Worm (Caenorhabditis elegans) whole organism, young adult: Measurements from ENCODE around the gene C27B7.2.

ENCODE experiments used
- B0261.1 ChIP-seq: sonication (generic microtip); optimal IDR thresholded peaks from 2 replicates; lab custom pipeline; 2016; ENCODE audit warnings: mild to moderate bottlenecking, missing genetic modification characterization, moderate library complexity, missing compliant biosample characterization
- D2030.7 ChIP-seq: fragments of 200-800 bp; sonication (Bioruptor generic); IDR thresholded peaks from 2 replicates; pipeline ENCODE4 v1.3.6; 2022; ENCODE audit warnings: missing genetic modification reagents, missing genetic modification characterization, missing compliant biosample characterization
- F37B4.10 ChIP-seq: fragments of 200-800 bp; sonication (Bioruptor generic); IDR thresholded peaks from 2 replicates; pipeline ENCODE4 v1.3.6; 2022; ENCODE audit warnings: missing genetic modification characterization, missing compliant biosample characterization
- F49E8.2 ChIP-seq: sonication (generic microtip); optimal IDR thresholded peaks from 3 replicates; lab custom pipeline; 2017; ENCODE audit warnings: missing genetic modification characterization, mild to moderate bottlenecking, missing compliant biosample characterization, antibody characterized with exemption, moderate library complexity; ENCODE audit not compliant: insufficient read depth
- F52B5.7 ChIP-seq: sonication (generic microtip); optimal IDR thresholded peaks from 2 replicates; lab custom pipeline; 2016; ENCODE audit warnings: mild to moderate bottlenecking, missing genetic modification characterization, missing compliant biosample characterization
- F57A8.1 ChIP-seq: fragments of 200-800 bp; sonication (Bioruptor generic); optimal IDR thresholded peaks from 2 replicates; lab custom pipeline; 2018; ENCODE audit warnings: mild to moderate bottlenecking, missing genetic modification characterization, moderate library complexity, missing compliant biosample characterization
- F57C9.4 ChIP-seq: sonication (generic microtip); optimal IDR thresholded peaks from 2 replicates; lab custom pipeline; 2017; ENCODE audit warnings: mild to moderate bottlenecking, missing genetic modification characterization, missing compliant biosample characterization
- K12H6.12 ChIP-seq: fragments of 200-800 bp; sonication (Bioruptor generic); optimal IDR thresholded peaks from 2 replicates; lab custom pipeline; 2018; ENCODE audit warnings: mild to moderate bottlenecking, missing genetic modification characterization, missing compliant biosample characterization
- T07F8.4 ChIP-seq: sonication (generic microtip); optimal IDR thresholded peaks from 2 replicates; lab custom pipeline; 2016; ENCODE audit warnings: mild to moderate bottlenecking, missing genetic modification characterization, moderate library complexity, missing compliant biosample characterization
- Y53G8AR.9 ChIP-seq: fragments of 200-800 bp; sonication (Bioruptor generic); conservative IDR thresholded peaks from 2 replicates; pipeline ENCODE4 v1.3.6; 2022; ENCODE audit warnings: missing genetic modification reagents, missing genetic modification characterization, missing compliant biosample characterization
- Y95B8A.8 ChIP-seq: fragments of 200-800 bp; sonication (Bioruptor generic); IDR thresholded peaks from 2 replicates; pipeline ENCODE4 v1.3.6; 2022; ENCODE audit warnings: missing genetic modification reagents, missing genetic modification characterization, missing compliant biosample characterization
- akir-1 ChIP-seq: fragments of 200-800 bp; sonication (Bioruptor generic); optimal IDR thresholded peaks from 2 replicates; lab custom pipeline; 2018; ENCODE audit warnings: mild to moderate bottlenecking, missing genetic modification characterization, moderate library complexity, missing compliant biosample characterization
- aptf-2 ChIP-seq: fragments of 200-800 bp; sonication (Bioruptor generic); conservative IDR thresholded peaks from 2 replicates; pipeline ENCODE4 v1.3.6; 2022; ENCODE audit warnings: missing genetic modification reagents, missing genetic modification characterization, missing compliant biosample characterization
- bed-2 ChIP-seq: fragments of 200-800 bp; sonication (Bioruptor generic); IDR thresholded peaks from 2 replicates; pipeline ENCODE4 v1.3.6; 2022; ENCODE audit warnings: missing genetic modification reagents, missing genetic modification characterization, missing compliant biosample characterization
- ceh-27 ChIP-seq: fragments of 200-800 bp; sonication (Bioruptor generic); optimal IDR thresholded peaks from 2 replicates; lab custom pipeline; 2018; ENCODE audit warnings: mild to moderate bottlenecking, missing genetic modification characterization, moderate library complexity, missing compliant biosample characterization
- chd-7 ChIP-seq: sonication (generic microtip); optimal IDR thresholded peaks from 2 replicates; lab custom pipeline; 2016; ENCODE audit warnings: mild to moderate bottlenecking, missing genetic modification characterization, moderate library complexity, missing compliant biosample characterization
- dpff-1 ChIP-seq: sonication (generic microtip); optimal IDR thresholded peaks from 2 replicates; lab custom pipeline; 2017; ENCODE audit warnings: mild to moderate bottlenecking, missing genetic modification characterization, missing compliant biosample characterization
- ets-4 ChIP-seq: fragments of 200-800 bp; sonication (Bioruptor generic); optimal IDR thresholded peaks from 2 replicates; lab custom pipeline; 2018; ENCODE audit warnings: mild to moderate bottlenecking, missing genetic modification characterization, missing compliant biosample characterization
- hlh-12 ChIP-seq: sonication (generic microtip); optimal IDR thresholded peaks from 2 replicates; lab custom pipeline; 2016; ENCODE audit warnings: missing genetic modification characterization, missing compliant biosample characterization
- hlh-26 ChIP-seq: fragments of 200-800 bp; sonication (Bioruptor generic); conservative IDR thresholded peaks from 2 replicates; pipeline ENCODE4 v1.3.6; 2022; ENCODE audit warnings: missing genetic modification reagents, missing genetic modification characterization, missing compliant biosample characterization
- hmg-1.2 ChIP-seq: fragments of 200-800 bp; sonication (Bioruptor generic); IDR thresholded peaks from 2 replicates; pipeline ENCODE4 v1.3.6; 2022; ENCODE audit warnings: missing genetic modification reagents, missing genetic modification characterization, missing compliant biosample characterization
- hrde-1 ChIP-seq: sonication (generic microtip); optimal IDR thresholded peaks from 2 replicates; lab custom pipeline; 2016; ENCODE audit warnings: missing genetic modification characterization, mild to moderate bottlenecking, missing compliant biosample characterization, moderate library complexity, missing genotype, missing genetic modification reagents, borderline replicate concordance
- lag-1 ChIP-seq: fragments of 200-800 bp; sonication (Bioruptor generic); IDR thresholded peaks from 2 replicates; pipeline ENCODE4 v1.3.6; 2022; ENCODE audit warnings: missing genetic modification reagents, missing genetic modification characterization, missing compliant biosample characterization
- let-526 ChIP-seq: fragments of 200-800 bp; sonication (Bioruptor generic); IDR thresholded peaks from 2 replicates; pipeline ENCODE4 v1.3.6; 2022; ENCODE audit warnings: missing genetic modification reagents, missing genetic modification characterization, missing compliant biosample characterization
- lin-26 ChIP-seq: fragments of 200-800 bp; sonication (Bioruptor generic); IDR thresholded peaks from 2 replicates; pipeline ENCODE4 v1.3.6; 2022; ENCODE audit warnings: missing genetic modification reagents, missing genetic modification characterization, missing compliant biosample characterization
- lin-35 ChIP-seq, 3 experiments: fragments of 150-350 bp in 2 of 3; sonication (generic microtip) in 1 of 3; optimal IDR thresholded peaks; 2 replicates each; lab custom pipeline; 2014 to 2018; ENCODE audit warnings: missing biosample characterization in 3 of 3, missing genetic modification characterization in 3 of 3, missing genetic modification reagents in 3 of 3
- lsl-1 ChIP-seq: fragments of 200-800 bp; sonication (Bioruptor generic); optimal IDR thresholded peaks from 2 replicates; lab custom pipeline; 2018; ENCODE audit warnings: mild to moderate bottlenecking, missing genetic modification characterization, moderate library complexity, missing compliant biosample characterization
- madf-8 ChIP-seq: fragments of 200-800 bp; sonication (Bioruptor generic); conservative IDR thresholded peaks from 2 replicates; pipeline ENCODE4 v1.3.6; 2022; ENCODE audit warnings: missing genetic modification reagents, missing genetic modification characterization, missing compliant biosample characterization
- mcd-1 ChIP-seq: fragments of 200-800 bp; sonication (Bioruptor generic); IDR thresholded peaks from 2 replicates; pipeline ENCODE4 v1.3.6; 2022; ENCODE audit warnings: missing genetic modification reagents, missing genetic modification characterization, missing compliant biosample characterization
- mxl-1 ChIP-seq: sonication (generic microtip); optimal IDR thresholded peaks from 2 replicates; lab custom pipeline; 2016; ENCODE audit warnings: missing genetic modification characterization, missing compliant biosample characterization
- nhr-27 ChIP-seq: fragments of 200-800 bp; sonication (Bioruptor generic); optimal IDR thresholded peaks from 2 replicates; lab custom pipeline; 2018; ENCODE audit warnings: mild to moderate bottlenecking, missing genetic modification characterization, moderate library complexity, missing compliant biosample characterization
- pha-4 ChIP-seq: fragments of 150-350 bp; sonication (generic microtip); optimal IDR thresholded peaks from 2 replicates; lab custom pipeline; 2014; ENCODE audit warnings: missing biosample characterization, missing genetic modification reagents, missing genetic modification characterization
- rcor-1 ChIP-seq: fragments of 200-800 bp; sonication (Bioruptor generic); IDR thresholded peaks from 2 replicates; pipeline ENCODE4 v1.3.6; 2022; ENCODE audit warnings: missing genetic modification reagents, missing genetic modification characterization, missing compliant biosample characterization
- rec-8 ChIP-seq, 2 experiments: sonication (generic microtip); optimal IDR thresholded peaks; 2 replicates each; lab custom pipeline; 2016; ENCODE audit warnings: mild to moderate bottlenecking in 2 of 2, missing genetic modification characterization in 2 of 2, missing genetic modification reagents in 2 of 2, missing genotype in 2 of 2, missing biosample characterization in 1 of 2, missing compliant biosample characterization in 1 of 2, moderate library complexity in 1 of 2
- repo-1 ChIP-seq: sonication (generic microtip); optimal IDR thresholded peaks from 2 replicates; lab custom pipeline; 2017; ENCODE audit warnings: mild to moderate bottlenecking, missing genetic modification characterization, missing compliant biosample characterization
- rpc-1 ChIP-seq, 2 experiments: fragments of 150-350 bp in 1 of 2; sonication (generic microtip) in 1 of 2; optimal IDR thresholded peaks; 2 replicates each; lab custom pipeline; 2014 to 2018; ENCODE audit warnings: missing biosample characterization in 1 of 2, missing genetic modification characterization in 1 of 2, missing genetic modification reagents in 1 of 2, missing genotype in 1 of 2
- sdz-38 ChIP-seq: sonication (generic microtip); optimal IDR thresholded peaks from 2 replicates; lab custom pipeline; 2016; ENCODE audit warnings: missing genotype, missing genetic modification characterization, missing compliant biosample characterization
- snpc-3.4 ChIP-seq: sonication (generic microtip); optimal IDR thresholded peaks from 2 replicates; lab custom pipeline; 2017; ENCODE audit warnings: missing genetic modification characterization, mild to moderate bottlenecking, missing compliant biosample characterization, antibody characterized with exemption, moderate library complexity, missing genotype, missing genetic modification reagents
- snpc-4 ChIP-seq, 5 experiments: fragments of 150-350 bp in 1 of 5; sonication (generic microtip) in 4 of 5; optimal IDR thresholded peaks; 2 replicates each; lab custom pipeline; 2014 to 2018; ENCODE audit warnings: missing genetic modification characterization in 5 of 5, missing biosample characterization in 3 of 5, antibody characterized with exemption in 2 of 5, mild to moderate bottlenecking in 2 of 5, missing compliant biosample characterization in 2 of 5, missing genotype in 2 of 5, moderate library complexity in 2 of 5, missing genetic modification reagents in 1 of 5
- tbx-9 ChIP-seq: sonication (generic microtip); optimal IDR thresholded peaks from 2 replicates; lab custom pipeline; 2016; ENCODE audit warnings: borderline replicate concordance, missing genetic modification characterization, inconsistent platforms, missing compliant biosample characterization
- tlf-1 ChIP-seq: fragments of 200-800 bp; sonication (Bioruptor generic); optimal IDR thresholded peaks from 2 replicates; lab custom pipeline; 2018; ENCODE audit warnings: mild to moderate bottlenecking, missing genetic modification characterization, missing compliant biosample characterization
- unc-62 ChIP-seq: fragments of 150-350 bp; optimal IDR thresholded peaks from 2 replicates; lab custom pipeline; 2014; ENCODE audit warnings: missing biosample characterization, missing genetic modification reagents, missing genetic modification characterization
- ztf-28 ChIP-seq: fragments of 200-800 bp; sonication (Bioruptor generic); IDR thresholded peaks from 2 replicates; pipeline ENCODE4 v1.3.6; 2022; ENCODE audit warnings: missing genetic modification reagents, missing genetic modification characterization, missing compliant biosample characterization

The C27B7.2 gene

DNA sequence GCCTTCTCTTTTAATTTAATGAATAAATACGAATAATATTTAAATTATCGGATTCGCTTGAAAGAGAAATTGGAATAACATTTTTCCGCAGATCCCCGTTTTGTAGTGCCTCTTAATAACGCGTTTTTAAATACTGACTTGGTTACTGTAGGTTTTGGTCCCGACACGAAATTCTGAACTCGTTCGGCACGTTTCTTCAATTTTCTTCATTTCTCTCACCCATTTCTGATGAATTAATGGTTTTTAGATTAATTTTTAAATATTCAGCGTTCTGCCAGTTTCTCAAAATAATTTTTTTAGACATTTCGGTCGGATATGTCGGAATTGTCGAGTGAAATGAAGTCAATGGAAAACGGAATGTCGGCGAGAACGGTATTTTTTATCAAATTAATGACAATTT, 8.7 kb downstream of the C27B7.2 start, which contains the start of gene C27B7.5 (continued):
- no peak for TF ChIP-seq ets-4
- TF ChIP-seq rec-8 (tag; optimal IDR thresholded peaks at IDR 0.05; lab: Kevin White, UChicago) = no peak
- no peak for TF ChIP-seq K12H6.12
- TF ChIP-seq F57C9.4 (tag; lab: Kevin White, UChicago) = no peak
- TF ChIP-seq lin-35 (GFP tag; optimal IDR thresholded peaks at IDR 0.05; lab: Kevin White, UChicago) = no peak
- no peak for TF ChIP-seq Y53G8AR.9
- no peak for TF ChIP-seq snpc-4 (GFP tag; optimal IDR thresholded peaks at IDR 0.05; lab: Kevin White, UChicago)
- peak in 1 of 4 experiments; percentile 20 for TF ChIP-seq snpc-4 (tag; optimal IDR thresholded peaks at IDR 0.05; lab: Kevin White, UChicago)
- TF ChIP-seq chd-7 (tag; lab: Kevin White, UChicago) = no peak
- TF ChIP-seq Y95B8A.8 = no peak
- TF ChIP-seq B0261.1 (tag; lab: Kevin White, UChicago) = no peak
- no peak for TF ChIP-seq ceh-27 (GFP tag; lab: Kevin White, UChicago)
- TF ChIP-seq hmg-1.2 (GFP tag; lab: Robert Waterston, UW) = 0 out of 2 replicates have a peak, but pooled peaks have one; percentile 8
- no peak for TF ChIP-seq rcor-1 (GFP tag; lab: Robert Waterston, UW)
- TF ChIP-seq mcd-1 (GFP tag; lab: Robert Waterston, UW) = no peak
- TF ChIP-seq aptf-2 (GFP tag; lab: Robert Waterston, UW) = no peak
- TF ChIP-seq lsl-1 (GFP tag; lab: Kevin White, UChicago) = peak; percentile 5
- TF ChIP-seq akir-1 (GFP tag; lab: Kevin White, UChicago) = no peak
- TF ChIP-seq D2030.7 (GFP tag; lab: Robert Waterston, UW) = 0 out of 2 replicates have a peak, but pooled peaks have one; percentile 17
- no peak for TF ChIP-seq unc-62 (GFP tag; lab: Kevin White, UChicago)
- TF ChIP-seq lin-26 (GFP tag; lab: Robert Waterston, UW) = no peak
- TF ChIP-seq repo-1 (tag; lab: Kevin White, UChicago) = no peak
- no peak for TF ChIP-seq lag-1 (GFP tag; lab: Robert Waterston, UW)
- no peak for TF ChIP-seq F52B5.7
- no peak for TF ChIP-seq tlf-1
- TF ChIP-seq T07F8.4 (tag; lab: Kevin White, UChicago) = no peak
- TF ChIP-seq tbx-9 (tag; lab: Kevin White, UChicago) = no peak
- no peak for TF ChIP-seq rpc-1 (optimal IDR thresholded peaks at IDR 0.05; lab: Kevin White, UChicago)
- no peak for TF ChIP-seq rpc-1 (tag; optimal IDR thresholded peaks at IDR 0.05; lab: Kevin White, UChicago)
- peak; percentile 9 for TF ChIP-seq snpc-3.4 (tag; lab: Kevin White, UChicago)
- no peak for TF ChIP-seq nhr-27 (tag; lab: Kevin White, UChicago)
- TF ChIP-seq hrde-1 (tag; lab: Kevin White, UChicago) = peak; percentile 35
- TF ChIP-seq sdz-38 (tag; lab: Kevin White, UChicago) = no peak
- no peak for TF ChIP-seq ztf-28 (GFP tag; lab: Robert Waterston, UW)
- TF ChIP-seq F37B4.10 (GFP tag; lab: Robert Waterston, UW) = no peak
- TF ChIP-seq hlh-12 (tag; lab: Kevin White, UChicago) = no peak
- TF ChIP-seq madf-8 (GFP tag; lab: Robert Waterston, UW) = no peak
- no peak for TF ChIP-seq F49E8.2 (tag; lab: Kevin White, UChicago)
- no peak for TF ChIP-seq let-526

DNA sequence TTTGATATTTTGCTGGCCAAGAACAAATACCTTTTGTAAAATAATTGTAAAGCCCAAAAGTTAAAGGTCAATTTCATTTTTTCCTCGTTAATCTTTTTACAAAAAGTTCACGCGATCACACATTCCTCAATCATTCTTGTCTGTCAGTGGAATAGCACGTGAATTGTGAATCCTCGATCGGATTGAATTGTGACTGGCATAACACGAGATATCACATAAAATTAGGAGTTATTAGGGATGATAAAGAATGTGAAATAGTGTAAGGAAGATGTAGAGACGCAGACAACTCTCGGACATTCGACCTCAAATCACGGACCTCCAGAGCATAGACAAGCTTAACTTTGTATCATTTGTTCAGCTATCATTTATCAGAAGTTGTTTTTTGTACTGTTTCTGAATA, 13.5 kb downstream of the C27B7.2 start, which contains the start of gene C27B7.6:
TSS of gene C27B7.6 (minus strand) at position 182 of the 400 bp plus-strand sequence.
- no peak for TF ChIP-seq D2030.7 (GFP tag; lab: Robert Waterston, UW)
- no peak for TF ChIP-seq hlh-26 (GFP tag; lab: Robert Waterston, UW)
- no peak for TF ChIP-seq bed-2 (GFP tag; lab: Robert Waterston, UW)
- no peak for TF ChIP-seq F57A8.1 (GFP tag; lab: Kevin White, UChicago)
- TF ChIP-seq dpff-1 (tag; lab: Kevin White, UChicago) = no peak
- no peak for TF ChIP-seq mxl-1 (tag; lab: Kevin White, UChicago)
- TF ChIP-seq pha-4 (tag; lab: Kevin White, UChicago) = no peak
- TF ChIP-seq, all 124 proteins: peak for 0
